Worm (Caenorhabditis elegans) whole organism, L4 larva: ENCODE measurements around the gene nas-10.

Source experiments
- aly-2 ChIP-seq: sonication (generic microtip); optimal IDR thresholded peaks from 2 replicates; lab custom pipeline; 2018; ENCODE audit warnings: missing biosample characterization, missing genetic modification characterization
- ama-1 ChIP-seq: fragments of 150-350 bp; optimal IDR thresholded peaks from 2 replicates; lab custom pipeline; 2014; ENCODE audit warnings: inconsistent platforms, mixed read lengths
- fos-1 ChIP-seq: fragments of 150-350 bp; optimal IDR thresholded peaks from 2 replicates; lab custom pipeline; 2014; ENCODE audit warnings: missing biosample characterization, missing genetic modification characterization
- hlh-30 ChIP-seq: sonication (generic microtip); optimal IDR thresholded peaks from 2 replicates; lab custom pipeline; 2017; ENCODE audit warnings: antibody characterized with exemption, mild to moderate bottlenecking, missing genetic modification characterization, missing compliant biosample characterization; ENCODE audit not compliant: insufficient read depth
- jun-1 ChIP-seq: fragments of 150-350 bp; optimal IDR thresholded peaks from 2 replicates; lab custom pipeline; 2014; ENCODE audit warnings: missing biosample characterization, missing genetic modification reagents, missing genetic modification characterization
- lin-39 ChIP-seq: fragments of 150-350 bp; optimal IDR thresholded peaks from 2 replicates; lab custom pipeline; 2014; ENCODE audit warnings: missing biosample characterization, missing genetic modification reagents, missing genetic modification characterization
- mdl-1 ChIP-seq, 2 experiments: fragments of 150-350 bp in 1 of 2; sonication (generic microtip) in 1 of 2; optimal IDR thresholded peaks; 2 replicates each; lab custom pipeline; 2014 to 2017; ENCODE audit warnings: missing biosample characterization in 2 of 2, missing genetic modification characterization in 2 of 2
- nhr-10 ChIP-seq: fragments of 150-350 bp; optimal IDR thresholded peaks from 2 replicates; lab custom pipeline; 2014; ENCODE audit warnings: missing biosample characterization, missing genetic modification characterization
- nhr-6 ChIP-seq: fragments of 150-350 bp; optimal IDR thresholded peaks from 2 replicates; lab custom pipeline; 2014; ENCODE audit warnings: missing biosample characterization, missing genetic modification characterization
- nhr-77 ChIP-seq: fragments of 150-350 bp; optimal IDR thresholded peaks from 2 replicates; lab custom pipeline; 2014; ENCODE audit warnings: missing biosample characterization, missing genetic modification characterization
- unc-130 ChIP-seq: sonication (generic microtip); optimal IDR thresholded peaks from 2 replicates; lab custom pipeline; 2016; ENCODE audit warnings: missing genetic modification reagents, missing genetic modification characterization, missing compliant biosample characterization
- ztf-11 ChIP-seq: fragments of 150-350 bp; optimal IDR thresholded peaks from 2 replicates; lab custom pipeline; 2014; ENCODE audit warnings: missing biosample characterization, missing genetic modification characterization

DNA sequence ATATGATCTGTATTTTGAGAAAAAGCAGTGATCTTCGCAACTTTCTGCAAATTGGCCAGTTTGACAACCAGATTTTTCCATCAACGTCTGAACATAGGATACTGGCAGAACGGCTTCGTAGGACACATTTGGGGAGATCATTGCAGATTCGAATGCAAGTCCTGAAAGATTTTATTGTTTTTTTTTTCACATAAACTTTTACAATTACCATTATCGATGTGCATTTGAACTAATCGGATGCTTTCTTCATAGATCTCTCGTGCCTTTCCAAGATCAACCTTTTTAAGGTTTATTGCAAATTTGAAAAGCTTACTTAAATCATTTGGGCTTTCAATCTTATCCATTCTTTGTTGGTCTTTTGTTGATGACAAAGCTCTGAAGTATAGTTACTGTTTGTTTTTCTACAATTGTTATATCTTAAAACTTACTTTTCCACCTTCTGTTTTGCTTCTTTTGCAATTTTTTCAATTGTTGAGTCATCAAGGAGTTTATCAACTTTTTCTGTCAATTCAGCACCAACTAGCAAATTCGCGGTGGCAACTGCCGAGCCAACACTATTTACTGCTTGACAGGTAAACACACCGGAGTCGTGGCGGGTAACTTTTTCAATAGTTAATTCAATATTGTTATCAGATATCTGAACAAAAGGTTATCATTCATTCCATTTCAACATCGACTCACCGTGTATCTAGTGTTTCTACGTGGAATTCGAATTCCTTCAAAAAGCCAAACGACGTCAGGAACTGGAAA, 13.3 kb upstream of the nas-10 start:
- TF ChIP-seq aly-2 (tag; lab: Kevin White, UChicago): no peak
- no peak for TF ChIP-seq nhr-6 (tag; lab: Kevin White, UChicago)
- TF ChIP-seq fos-1 (tag; lab: Kevin White, UChicago): no peak
- no peak for TF ChIP-seq mdl-1 (tag; optimal IDR thresholded peaks at IDR 0.05; lab: Kevin White, UChicago)
- TF ChIP-seq nhr-10: no peak
- TF ChIP-seq hlh-30 (tag; lab: Kevin White, UChicago): no peak
- TF ChIP-seq jun-1 (tag; lab: Kevin White, UChicago): no peak
- no peak for TF ChIP-seq ztf-11 (tag; lab: Kevin White, UChicago)
- no peak for TF ChIP-seq unc-130 (GFP tag; lab: Kevin White, UChicago)
- TF ChIP-seq nhr-77 (tag; lab: Kevin White, UChicago): no peak
- no peak for TF ChIP-seq ama-1 (lab: Kevin White, UChicago)
- no peak for TF ChIP-seq lin-39
